Worm (Caenorhabditis elegans): Measurements from ENCODE around the gene W02B12.1.

Gene W02B12.1

ce11 chrII:11471916-11472315, 23.1 kb downstream of the W02B12.1 start, which contains the start of gene mfn-1:
TSS of gene mfn-1 (minus strand) at chrII:11472016.
- TF ChIP-seq ceh-39 (tag; optimal IDR thresholded peaks at IDR 0.05), result no peak
- TF ChIP-seq M03D4.4 (tag; optimal IDR thresholded peaks at IDR 0.05), result no peak
- TF ChIP-seq cnd-1 (tag; optimal IDR thresholded peaks at IDR 0.05), result no peak
- no peak for TF ChIP-seq ceh-83 (GFP tag; optimal IDR thresholded peaks at IDR 0.05)
- TF ChIP-seq nhr-12 (tag; optimal IDR thresholded peaks at IDR 0.05), result no peak
- TF ChIP-seq ham-2 (GFP tag; optimal IDR thresholded peaks at IDR 0.05), result no peak
- TF ChIP-seq mab-5 (tag; optimal IDR thresholded peaks at IDR 0.05), result no peak
- TF ChIP-seq lsy-2 (tag; optimal IDR thresholded peaks at IDR 0.05), result no peak
- no peak for TF ChIP-seq mls-2 (tag; optimal IDR thresholded peaks at IDR 0.05)
- TF ChIP-seq tbx-8 (GFP tag; optimal IDR thresholded peaks at IDR 0.05), result no peak
- no peak for TF ChIP-seq lin-13 (tag; optimal IDR thresholded peaks at IDR 0.05)
- TF ChIP-seq mep-1 (tag; optimal IDR thresholded peaks at IDR 0.05), result no peak
- TF ChIP-seq ces-1 (GFP tag; optimal IDR thresholded peaks at IDR 0.05), result no peak
- no peak for TF ChIP-seq sptf-1 (tag; optimal IDR thresholded peaks at IDR 0.05)
- no peak for TF ChIP-seq bed-3 (GFP tag; optimal IDR thresholded peaks at IDR 0.05)

- TF ChIP-seq sptf-1 (tag; optimal IDR thresholded peaks at IDR 0.05) (no peak), elt-3 (tag; optimal IDR thresholded peaks at IDR 0.05) (peak; percentile 7)
These were observed 23.7 kb downstream of the W02B12.1 start for ce11 chrII:11472542-11472941.

ce11 chrII:11473525-11474181, 24.8 kb downstream of the W02B12.1 start, which contains the start of the genes metl-1 and W02B12.11:
TSS of gene metl-1 (minus strand) at chrII:11473575.
TSS of gene W02B12.11 (plus strand) at chrII:11473861.
- TF ChIP-seq tbx-8 (GFP tag; optimal IDR thresholded peaks at IDR 0.05) (no peak), lin-32 (GFP tag; optimal IDR thresholded peaks at IDR 0.05) (no peak), ceh-39 (tag; optimal IDR thresholded peaks at IDR 0.05) (no peak), ceh-83 (GFP tag; optimal IDR thresholded peaks at IDR 0.05) (no peak), pha-4 (tag; optimal IDR thresholded peaks at IDR 0.05) (peak; percentile 69), ham-2 (GFP tag; optimal IDR thresholded peaks at IDR 0.05) (no peak), nhr-2 (tag; optimal IDR thresholded peaks at IDR 0.05) (no peak), cnd-1 (tag; optimal IDR thresholded peaks at IDR 0.05) (peak; percentile 51), sem-2 (GFP tag; optimal IDR thresholded peaks at IDR 0.05) (no peak), M03D4.4 (tag; optimal IDR thresholded peaks at IDR 0.05) (peak; percentile 70), bed-3 (GFP tag; optimal IDR thresholded peaks at IDR 0.05) (peak; percentile 19), elt-3 (tag; optimal IDR thresholded peaks at IDR 0.05) (no peak), drap-1 (GFP tag; optimal IDR thresholded peaks at IDR 0.05) (peak; percentile 54), nhr-237 (tag; optimal IDR thresholded peaks at IDR 0.05) (peak; percentile 5), blmp-1 (tag; optimal IDR thresholded peaks at IDR 0.05) (no peak), ztf-11 (tag; optimal IDR thresholded peaks at IDR 0.05) (no peak), nhr-76 (tag; optimal IDR thresholded peaks at IDR 0.05) (no peak), unc-120 (tag; optimal IDR thresholded peaks at IDR 0.05; ENCODE audit: poor library complexity, severe bottlenecking) (peak; percentile 34), ces-1 (GFP tag; optimal IDR thresholded peaks at IDR 0.05) (peak; percentile 82), lsy-2 (tag; optimal IDR thresholded peaks at IDR 0.05) (peak; percentile 74), unc-62 (GFP tag; optimal IDR thresholded peaks at IDR 0.05) (no peak), nhr-12 (tag; optimal IDR thresholded peaks at IDR 0.05) (no peak), hlh-1 (tag; optimal IDR thresholded peaks at IDR 0.05) (no peak), flh-1 (GFP tag; optimal IDR thresholded peaks at IDR 0.05) (no peak), lin-13 (tag; optimal IDR thresholded peaks at IDR 0.05) (peak; percentile 80), nhr-28 (tag; optimal IDR thresholded peaks at IDR 0.05) (no peak), ceh-43 (GFP tag; optimal IDR thresholded peaks at IDR 0.05) (peak; percentile 67), mls-2 (tag; optimal IDR thresholded peaks at IDR 0.05) (peak; percentile 53), mab-5 (tag; optimal IDR thresholded peaks at IDR 0.05) (no peak), elt-1 (tag; optimal IDR thresholded peaks at IDR 0.05; ENCODE audit: borderline replicate concordance, insufficient read depth) (no peak), mep-1 (tag; optimal IDR thresholded peaks at IDR 0.05) (peak; percentile 89), snpc-4 (tag; optimal IDR thresholded peaks at IDR 0.05) (no peak), sptf-1 (tag; optimal IDR thresholded peaks at IDR 0.05) (peak; percentile 81), zip-8 (tag; optimal IDR thresholded peaks at IDR 0.05) (no peak), unc-39 (tag; optimal IDR thresholded peaks at IDR 0.05) (no peak)
